Worm (Caenorhabditis elegans): ENCODE data around the gene T07F12.2.

Gene T07F12.2

ce11 chrX:4862062-4862461 lies 28.0 kb upstream of the T07F12.2 start:
- no peak for TF ChIP-seq ceh-36 (tag; optimal IDR thresholded peaks at IDR 0.05)
- TF ChIP-seq pes-1 (GFP tag; IDR thresholded peaks at IDR 0.05), result no peak
- TF ChIP-seq F13C5.2 (tag; optimal IDR thresholded peaks at IDR 0.05), result no peak
- no peak for TF ChIP-seq B0310.2 (tag; optimal IDR thresholded peaks at IDR 0.05)
- TF ChIP-seq tbx-37 (GFP tag; conservative IDR thresholded peaks at IDR 0.05), result no peak
- TF ChIP-seq hnd-1 (tag; optimal IDR thresholded peaks at IDR 0.05), result no peak
- no peak for TF ChIP-seq aly-1 (tag; optimal IDR thresholded peaks at IDR 0.05)
- no peak for TF ChIP-seq hmbx-1 (tag; optimal IDR thresholded peaks at IDR 0.05)
- TF ChIP-seq sea-1 (GFP tag; conservative IDR thresholded peaks at IDR 0.05), result no peak
- TF ChIP-seq tbx-11 (GFP tag; IDR thresholded peaks at IDR 0.05), result no peak
- TF ChIP-seq flt-1 (GFP tag; IDR thresholded peaks at IDR 0.05), result no peak
- no peak for TF ChIP-seq ets-7 (tag; optimal IDR thresholded peaks at IDR 0.05)
- TF ChIP-seq scrt-1 (GFP tag; IDR thresholded peaks at IDR 0.05), result no peak
- no peak for TF ChIP-seq hmg-4 (GFP tag; optimal IDR thresholded peaks at IDR 0.05)
- no peak for TF ChIP-seq ceh-13 (GFP tag; optimal IDR thresholded peaks at IDR 0.05)
- TF ChIP-seq ama-1 (optimal IDR thresholded peaks at IDR 0.05), result no peak
- no peak for TF ChIP-seq tra-4 (tag; optimal IDR thresholded peaks at IDR 0.05)

- TF ChIP-seq aly-1 (tag; optimal IDR thresholded peaks at IDR 0.05) (no peak), pes-1 (GFP tag; IDR thresholded peaks at IDR 0.05) (no peak), hnd-1 (tag; optimal IDR thresholded peaks at IDR 0.05) (no peak), ama-1 (optimal IDR thresholded peaks at IDR 0.05) (no peak)
These were observed 25.8 kb upstream of the T07F12.2 start for ce11 chrX:4864214-4864613.

DNA sequence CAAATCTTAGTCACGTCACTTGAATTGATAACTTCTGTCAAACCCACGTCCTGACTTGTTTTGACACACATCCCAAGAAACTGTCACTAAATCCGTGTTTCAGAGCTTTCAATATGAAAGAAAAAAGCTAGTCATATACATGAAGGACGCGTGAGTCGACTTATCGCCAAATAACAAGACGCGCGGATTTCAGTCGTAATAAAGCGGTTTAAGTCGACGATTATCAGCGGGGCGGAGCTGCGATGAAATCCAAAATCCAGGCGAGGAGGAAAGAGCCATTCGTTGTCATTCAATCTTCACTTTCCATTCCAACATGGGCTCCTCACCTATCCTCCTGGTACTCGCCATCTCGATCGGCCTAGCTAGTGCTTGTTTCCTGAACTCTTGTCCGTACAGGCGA lies 24.2 kb upstream of the T07F12.2 start, which contains the start of gene ntc-1:
ntc-1 (plus strand) TSS at position 301 of the 400 bp plus-strand sequence.
- TF ChIP-seq hmbx-1 (tag; optimal IDR thresholded peaks at IDR 0.05) (no peak), hnd-1 (tag; optimal IDR thresholded peaks at IDR 0.05) (no peak), aly-1 (tag; optimal IDR thresholded peaks at IDR 0.05) (no peak), flt-1 (GFP tag; IDR thresholded peaks at IDR 0.05) (no peak)

- TF ChIP-seq flt-1 (GFP tag; IDR thresholded peaks at IDR 0.05) (peak; percentile 3; the same call in 1 of the 2 replicates), ets-7 (tag; optimal IDR thresholded peaks at IDR 0.05) (no peak), hnd-1 (tag; optimal IDR thresholded peaks at IDR 0.05) (no peak), ceh-13 (GFP tag; optimal IDR thresholded peaks at IDR 0.05) (no peak)
These were observed 20.4 kb upstream of the T07F12.2 start for ce11 chrX:4869627-4870026.

- TF ChIP-seq scrt-1 (GFP tag; IDR thresholded peaks at IDR 0.05) (no peak), ceh-36 (tag; optimal IDR thresholded peaks at IDR 0.05) (no peak), hmbx-1 (tag; optimal IDR thresholded peaks at IDR 0.05) (no peak), hmg-4 (GFP tag; optimal IDR thresholded peaks at IDR 0.05) (no peak), tbx-11 (GFP tag; IDR thresholded peaks at IDR 0.05) (no peak), ets-7 (tag; optimal IDR thresholded peaks at IDR 0.05) (no peak), tra-4 (tag; optimal IDR thresholded peaks at IDR 0.05) (no peak), sea-1 (GFP tag; conservative IDR thresholded peaks at IDR 0.05) (no peak)
These were observed 19.4 kb upstream of the T07F12.2 start for ce11 chrX:4870683-4871082.

- TF ChIP-seq ets-7 (tag; optimal IDR thresholded peaks at IDR 0.05) (no peak), ceh-13 (GFP tag; optimal IDR thresholded peaks at IDR 0.05) (no peak), B0310.2 (tag; optimal IDR thresholded peaks at IDR 0.05) (no peak), tbx-11 (GFP tag; IDR thresholded peaks at IDR 0.05) (no peak), hmbx-1 (tag; optimal IDR thresholded peaks at IDR 0.05) (no peak), sea-1 (GFP tag; conservative IDR thresholded peaks at IDR 0.05) (no peak), hnd-1 (tag; optimal IDR thresholded peaks at IDR 0.05) (no peak), tbx-37 (GFP tag; conservative IDR thresholded peaks at IDR 0.05) (no peak)
These were observed 17.3 kb upstream of the T07F12.2 start for ce11 chrX:4872758-4873157.

DNA sequence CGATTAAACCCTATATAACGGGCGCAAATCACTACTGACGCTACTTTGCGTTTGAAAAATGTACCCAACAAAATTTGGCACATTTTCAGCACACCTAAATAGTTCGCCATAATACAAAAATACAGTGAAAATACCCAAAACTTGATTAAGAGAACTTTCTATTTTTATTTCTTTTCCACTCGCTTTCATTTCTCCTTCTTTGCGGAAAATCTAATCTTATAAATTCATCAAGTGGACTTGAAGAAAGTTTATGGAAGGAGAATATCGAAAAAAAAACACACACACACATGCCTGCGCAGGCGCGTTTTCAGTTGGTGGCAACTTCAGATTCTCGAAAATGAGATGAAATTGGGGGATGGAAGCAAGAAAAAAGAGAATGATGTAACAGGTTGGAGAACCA lies 14.7 kb upstream of the T07F12.2 start:
- TF ChIP-seq sea-1 (GFP tag; conservative IDR thresholded peaks at IDR 0.05) (no peak), B0310.2 (tag; optimal IDR thresholded peaks at IDR 0.05) (no peak), hmg-4 (GFP tag; optimal IDR thresholded peaks at IDR 0.05) (no peak), ama-1 (optimal IDR thresholded peaks at IDR 0.05) (no peak), aly-1 (tag; optimal IDR thresholded peaks at IDR 0.05) (no peak), ets-7 (tag; optimal IDR thresholded peaks at IDR 0.05) (no peak), hmbx-1 (tag; optimal IDR thresholded peaks at IDR 0.05) (no peak), hnd-1 (tag; optimal IDR thresholded peaks at IDR 0.05) (no peak), pes-1 (GFP tag; IDR thresholded peaks at IDR 0.05) (no peak), flt-1 (GFP tag; IDR thresholded peaks at IDR 0.05) (no peak), tra-4 (tag; optimal IDR thresholded peaks at IDR 0.05) (no peak), tbx-11 (GFP tag; IDR thresholded peaks at IDR 0.05) (no peak), scrt-1 (GFP tag; IDR thresholded peaks at IDR 0.05) (no peak), ceh-36 (tag; optimal IDR thresholded peaks at IDR 0.05) (no peak), F13C5.2 (tag; optimal IDR thresholded peaks at IDR 0.05) (no peak)

DNA sequence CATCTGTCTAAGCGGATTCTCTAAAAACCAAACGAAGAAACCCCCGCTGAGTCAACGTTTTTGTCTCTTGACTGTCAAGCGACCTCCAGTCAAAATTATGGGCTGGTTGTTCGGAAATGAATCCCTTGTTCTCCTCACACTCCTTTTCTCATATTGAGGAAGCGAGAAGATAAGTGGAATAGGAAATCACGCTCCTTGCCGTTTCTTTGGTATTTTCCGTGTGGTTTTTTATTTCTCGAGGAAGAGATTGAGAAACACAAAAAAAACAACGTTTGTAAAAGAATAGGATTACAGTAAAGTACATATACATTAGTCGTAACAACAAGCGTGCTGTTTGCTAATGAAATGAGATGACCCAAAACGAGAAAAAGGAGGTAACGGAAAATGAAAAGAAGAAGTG lies 13.1 kb upstream of the T07F12.2 start, which contains the start of gene tsp-14:
tsp-14 (minus strand) TSS at position 62 of the 400 bp plus-strand sequence.
- TF ChIP-seq ceh-13 (GFP tag; optimal IDR thresholded peaks at IDR 0.05), result no peak
- TF ChIP-seq ama-1 (optimal IDR thresholded peaks at IDR 0.05), result no peak
- no peak for TF ChIP-seq hmg-4 (GFP tag; optimal IDR thresholded peaks at IDR 0.05)
- no peak for TF ChIP-seq tbx-37 (GFP tag; conservative IDR thresholded peaks at IDR 0.05)
- TF ChIP-seq tra-4 (tag; optimal IDR thresholded peaks at IDR 0.05), result no peak
- TF ChIP-seq B0310.2 (tag; optimal IDR thresholded peaks at IDR 0.05), result no peak

DNA sequence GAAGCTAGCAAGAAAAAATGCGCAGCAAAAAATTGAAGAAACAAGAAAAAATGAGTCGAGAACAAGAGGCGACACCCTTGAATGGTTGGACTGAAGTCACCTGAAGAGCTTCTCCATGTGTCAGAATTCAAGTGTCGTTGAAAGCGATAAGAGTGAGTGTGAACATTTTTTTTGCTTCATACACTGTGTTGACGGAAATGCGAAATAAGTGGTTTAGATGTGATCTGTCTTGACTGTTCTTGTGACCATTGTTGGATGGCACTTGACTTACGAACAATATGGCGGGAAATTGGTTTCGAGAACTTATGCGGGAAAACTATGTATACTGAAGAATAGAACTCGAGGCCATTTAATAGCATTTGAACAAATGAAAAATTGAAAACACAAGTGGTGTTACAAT lies 10.0 kb upstream of the T07F12.2 start:
- TF ChIP-seq pes-1 (GFP tag; IDR thresholded peaks at IDR 0.05), result no peak
- TF ChIP-seq hmg-4 (GFP tag; optimal IDR thresholded peaks at IDR 0.05), result no peak
- no peak for TF ChIP-seq tbx-37 (GFP tag; conservative IDR thresholded peaks at IDR 0.05)
- TF ChIP-seq flt-1 (GFP tag; IDR thresholded peaks at IDR 0.05), result no peak

All from whole organism, early embryonic.